Worm (Caenorhabditis elegans): ENCODE measurements around the gene F59D12.2.

Gene F59D12.2

DNA sequence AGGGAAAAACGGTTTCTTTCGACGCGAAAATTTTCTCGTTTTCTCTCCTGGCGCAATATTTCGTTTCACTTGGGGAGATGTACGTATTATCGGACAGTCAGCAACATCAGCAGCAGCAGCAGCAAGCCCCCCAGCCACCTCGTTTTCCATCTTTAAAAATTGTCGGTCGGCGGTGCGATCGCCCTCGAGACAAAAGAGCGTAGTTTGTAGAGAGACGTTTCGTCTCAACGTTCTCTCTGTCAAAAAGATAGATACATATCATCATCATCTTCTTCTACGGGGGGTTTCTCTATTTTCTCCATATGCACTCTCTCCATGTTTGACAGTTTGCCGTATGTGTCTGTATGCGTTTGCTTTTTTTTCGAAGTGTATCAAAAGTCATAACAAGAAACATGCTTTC is 34.1 kb upstream of the F59D12.2 start (continued):
- no peak for TF ChIP-seq pha-4 (GFP tag; IDR thresholded peaks at IDR 0.05)
- no peak for TF ChIP-seq pha-4 (tag; optimal IDR thresholded peaks at IDR 0.05)
- no peak for TF ChIP-seq unc-39 (tag; optimal IDR thresholded peaks at IDR 0.05)
- no peak for TF ChIP-seq F49E8.2 (tag; optimal IDR thresholded peaks at IDR 0.05; ENCODE audit: borderline replicate concordance)
- TF ChIP-seq F26F4.8 (GFP tag; conservative IDR thresholded peaks at IDR 0.05), result no peak
- no peak for TF ChIP-seq madf-9 (GFP tag; conservative IDR thresholded peaks at IDR 0.05)
- no peak for TF ChIP-seq Y5F2A.4 (GFP tag; optimal IDR thresholded peaks at IDR 0.05)
- TF ChIP-seq duxl-1 (tag; optimal IDR thresholded peaks at IDR 0.05; ENCODE audit: poor library complexity), result no peak
- no peak for TF ChIP-seq rbr-2 (tag; optimal IDR thresholded peaks at IDR 0.05)
- no peak for TF ChIP-seq Y75B8A.6 (GFP tag; IDR thresholded peaks at IDR 0.05)
- no peak for TF ChIP-seq nhr-6 (tag; optimal IDR thresholded peaks at IDR 0.05)
- no peak for TF ChIP-seq ctbp-1 (GFP tag; IDR thresholded peaks at IDR 0.05)
- no peak for TF ChIP-seq unc-62 (GFP tag; optimal IDR thresholded peaks at IDR 0.05 in 1 of 2)
- no peak for TF ChIP-seq unc-62 (tag; optimal IDR thresholded peaks at IDR 0.05)
- no peak for TF ChIP-seq skn-1 (tag; optimal IDR thresholded peaks at IDR 0.05)
- TF ChIP-seq dmd-9 (GFP tag; IDR thresholded peaks at IDR 0.05), result no peak
- no peak for TF ChIP-seq ceh-62 (tag; optimal IDR thresholded peaks at IDR 0.05)
- TF ChIP-seq mxl-3 (GFP tag; optimal IDR thresholded peaks at IDR 0.05), result peak; percentile 83
- TF ChIP-seq nhr-42 (GFP tag; IDR thresholded peaks at IDR 0.05), result no peak
- TF ChIP-seq fkh-10 (GFP tag; optimal IDR thresholded peaks at IDR 0.05), result no peak
- TF ChIP-seq dve-1 (tag; optimal IDR thresholded peaks at IDR 0.05; ENCODE audit: insufficient read depth), result peak; percentile 70
- TF ChIP-seq ztf-11 (tag; optimal IDR thresholded peaks at IDR 0.05), result no peak
- no peak for TF ChIP-seq ceh-20 (GFP tag; IDR thresholded peaks at IDR 0.05)
- TF ChIP-seq nhr-102 (tag; optimal IDR thresholded peaks at IDR 0.05), result no peak
- no peak for TF ChIP-seq cey-2 (tag; optimal IDR thresholded peaks at IDR 0.05; ENCODE audit: borderline replicate concordance, insufficient read depth)
- peak; percentile 85 for TF ChIP-seq aha-1 (tag)
- no peak for TF ChIP-seq T26A8.4 (GFP tag; IDR thresholded peaks at IDR 0.05)
- no peak for TF ChIP-seq R02D3.7 (tag; optimal IDR thresholded peaks at IDR 0.05)
- TF ChIP-seq dmd-8 (GFP tag; IDR thresholded peaks at IDR 0.05), result no peak
- peak; percentile 88 for TF ChIP-seq hlh-30 (tag; optimal IDR thresholded peaks at IDR 0.05; ENCODE audit: insufficient read depth)
- TF ChIP-seq tra-1 (GFP tag; IDR thresholded peaks at IDR 0.05), result peak; percentile 68; the same call in 1 of the 2 replicates
- TF ChIP-seq lin-13 (GFP tag; optimal IDR thresholded peaks at IDR 0.05), result no peak
- TF ChIP-seq nhr-41 (GFP tag; IDR thresholded peaks at IDR 0.05), result no peak
- TF ChIP-seq lin-15B (tag; optimal IDR thresholded peaks at IDR 0.05), result no peak
- no peak for TF ChIP-seq T20F7.1 (GFP tag; optimal IDR thresholded peaks at IDR 0.05)
- TF ChIP-seq spr-1 (tag; optimal IDR thresholded peaks at IDR 0.05), result no peak
- no peak for TF ChIP-seq zfp-3 (GFP tag; conservative IDR thresholded peaks at IDR 0.05)
- no peak for TF ChIP-seq unc-130 (GFP tag; optimal IDR thresholded peaks at IDR 0.05)
- no peak for TF ChIP-seq lin-39 (tag; optimal IDR thresholded peaks at IDR 0.05)
- TF ChIP-seq dmd-6 (GFP tag; IDR thresholded peaks at IDR 0.05), result peak; percentile 93
- TF ChIP-seq nhr-10 (tag; optimal IDR thresholded peaks at IDR 0.05), result peak; percentile 89
- TF ChIP-seq hif-1 (tag; optimal IDR thresholded peaks at IDR 0.05), result no peak
- no peak for TF ChIP-seq arid-1 (GFP tag; conservative IDR thresholded peaks at IDR 0.05)
- TF ChIP-seq gei-8 (GFP tag; optimal IDR thresholded peaks at IDR 0.05), result no peak
- no peak for TF ChIP-seq ceh-44 (GFP tag; IDR thresholded peaks at IDR 0.05)
- TF ChIP-seq set-16 (GFP tag; IDR thresholded peaks at IDR 0.05), result no peak
- no peak for TF ChIP-seq ama-1 (optimal IDR thresholded peaks at IDR 0.05)
- no peak for TF ChIP-seq mxl-2 (GFP tag; conservative IDR thresholded peaks at IDR 0.05)
- TF ChIP-seq mep-1 (tag; optimal IDR thresholded peaks at IDR 0.05), result peak; percentile 58
- no peak for TF ChIP-seq madf-5 (GFP tag; IDR thresholded peaks at IDR 0.05)
- TF ChIP-seq Y48G9A.11 (GFP tag; IDR thresholded peaks at IDR 0.05), result no peak
- TF ChIP-seq lim-7 (GFP tag; IDR thresholded peaks at IDR 0.05), result no peak
